Fruit fly (Drosophila melanogaster) whole organism, embryonic: ENCODE measurements around the gene CG32452.

Experiments used
- BEAF-32 ChIP-seq: fragments of 200-800 bp; sonication (Bioruptor generic); optimal IDR thresholded peaks from 3 replicates; lab custom pipeline; 2017; ENCODE audit warnings: missing biosample characterization, missing genetic modification characterization, mild to moderate bottlenecking, moderate library complexity, missing genetic modification reagents
- C15 ChIP-seq: fragments of 200-800 bp; sonication (Bioruptor generic); IDR thresholded peaks from 3 replicates; pipeline ENCODE4 v1.3.6; 2022; ENCODE audit warnings: missing biosample characterization, missing genetic modification characterization
- CG10147 ChIP-seq: fragments of 200-800 bp; sonication (Bioruptor generic); optimal IDR thresholded peaks from 2 replicates; lab custom pipeline; 2019; ENCODE audit warnings: missing biosample characterization, mild to moderate bottlenecking, missing genetic modification characterization, moderate library complexity
- CG10543 ChIP-seq: fragments of 200-800 bp; sonication (Bioruptor generic); optimal IDR thresholded peaks from 3 replicates; lab custom pipeline; 2017; ENCODE audit warnings: missing biosample characterization, mild to moderate bottlenecking, missing genetic modification characterization, moderate library complexity
- CG11456 ChIP-seq: fragments of 200-800 bp; sonication (Bioruptor generic); IDR thresholded peaks from 3 replicates; pipeline ENCODE4 v1.3.6; 2022; ENCODE audit warnings: missing biosample characterization, missing genetic modification characterization
- CG12155 ChIP-seq: fragments of 200-800 bp; sonication (Bioruptor generic); optimal IDR thresholded peaks from 3 replicates; lab custom pipeline; 2016; ENCODE audit warnings: missing biosample characterization, missing genetic modification characterization
- CG12391 ChIP-seq: fragments of 200-800 bp; sonication (Bioruptor generic); optimal IDR thresholded peaks from 3 replicates; lab custom pipeline; 2018; ENCODE audit warnings: missing biosample characterization, mild to moderate bottlenecking, missing genetic modification characterization, moderate library complexity
- CG12744 ChIP-seq: fragments of 200-800 bp; sonication (Bioruptor generic); optimal IDR thresholded peaks from 2 replicates; lab custom pipeline; 2016; ENCODE audit warnings: missing biosample characterization, missing genetic modification characterization
- CG12769 ChIP-seq: fragments of 200-800 bp; sonication (Bioruptor generic); optimal IDR thresholded peaks from 2 replicates; lab custom pipeline; 2019; ENCODE audit warnings: missing biosample characterization, mild to moderate bottlenecking, missing genetic modification characterization, moderate library complexity
- CG13296 ChIP-seq: fragments of 200-800 bp; sonication (Bioruptor generic); optimal IDR thresholded peaks from 3 replicates; lab custom pipeline; 2018; ENCODE audit warnings: missing biosample characterization, mild to moderate bottlenecking, missing genetic modification characterization
- CG17359 ChIP-seq: fragments of 200-800 bp; sonication (Bioruptor generic); optimal IDR thresholded peaks from 3 replicates; lab custom pipeline; 2018; ENCODE audit warnings: missing biosample characterization, mild to moderate bottlenecking, missing genetic modification characterization, moderate library complexity
- CG17802 ChIP-seq: fragments of 200-800 bp; sonication (Bioruptor generic); optimal IDR thresholded peaks from 2 replicates; lab custom pipeline; 2018; ENCODE audit warnings: missing biosample characterization, mild to moderate bottlenecking, missing genetic modification characterization, moderate library complexity
- CG1792 ChIP-seq: fragments of 200-800 bp; sonication (Bioruptor generic); optimal IDR thresholded peaks from 2 replicates; lab custom pipeline; 2016; ENCODE audit warnings: missing biosample characterization, missing genetic modification characterization
- CG31224 ChIP-seq: fragments of 200-800 bp; sonication (Bioruptor generic); IDR thresholded peaks from 2 replicates; pipeline ENCODE4 v1.3.6; 2022; ENCODE audit warnings: missing biosample characterization, missing genetic modification characterization
- CG31441 ChIP-seq: fragments of 200-800 bp; sonication (Bioruptor generic); IDR thresholded peaks from 2 replicates; pipeline ENCODE4 v1.3.6; 2022; ENCODE audit warnings: missing biosample characterization, missing genetic modification characterization
- CG6272 ChIP-seq: fragments of 200-800 bp; sonication (Bioruptor generic); IDR thresholded peaks from 2 replicates; pipeline ENCODE4 v1.3.6; 2022; ENCODE audit warnings: missing biosample characterization, missing genetic modification characterization
- CG7987 ChIP-seq: fragments of 200-800 bp; sonication (Bioruptor generic); optimal IDR thresholded peaks from 2 replicates; lab custom pipeline; 2018; ENCODE audit warnings: missing biosample characterization, mild to moderate bottlenecking, missing genetic modification characterization, moderate library complexity
- CG8290 ChIP-seq, 3 experiments: fragments of 200-800 bp; sonication (Bioruptor generic); optimal IDR thresholded peaks; 2 replicates each; lab custom pipeline; 2016 to 2019; ENCODE audit warnings: missing biosample characterization in 3 of 3, missing genetic modification characterization in 3 of 3, mild to moderate bottlenecking in 2 of 3, moderate library complexity in 1 of 3
- Deaf1 ChIP-seq: fragments of 200-800 bp; optimal IDR thresholded peaks from 3 replicates; lab custom pipeline; 2019; ENCODE audit warnings: missing biosample characterization, mild to moderate bottlenecking, missing genetic modification characterization, moderate library complexity
- Doc2 ChIP-seq: fragments of 200-800 bp; sonication (Bioruptor generic); IDR thresholded peaks from 2 replicates; pipeline ENCODE4 v1.3.6; 2022; ENCODE audit warnings: missing biosample characterization, missing genetic modification characterization
- Ets65A ChIP-seq: fragments of 200-800 bp; sonication (Bioruptor generic); peaks from one replicate; lab custom pipeline; 2016; ENCODE audit warnings: missing biosample characterization, missing genetic modification characterization
- Fer2 ChIP-seq: fragments of 200-800 bp; sonication (Bioruptor generic); optimal IDR thresholded peaks from 2 replicates; lab custom pipeline; 2018; ENCODE audit warnings: missing biosample characterization, mild to moderate bottlenecking, missing genetic modification characterization, moderate library complexity
- Hr78 ChIP-seq, 2 experiments: fragments of 200-800 bp in 1 of 2; fragments of >200 bp in 1 of 2; sonication (Bioruptor generic) in 1 of 2; optimal IDR thresholded peaks; 2 replicates each; lab custom pipeline; 2017 to 2019; ENCODE audit warnings: missing biosample characterization in 2 of 2, missing genetic modification characterization in 2 of 2, mild to moderate bottlenecking in 1 of 2, moderate library complexity in 1 of 2
- Meics ChIP-seq: fragments of 200-800 bp; sonication (Bioruptor generic); optimal IDR thresholded peaks from 2 replicates; lab custom pipeline; 2017; ENCODE audit warnings: missing biosample characterization, mild to moderate bottlenecking, missing genetic modification characterization
- NK7.1 ChIP-seq: fragments of 200-800 bp; sonication (Bioruptor generic); optimal IDR thresholded peaks from 3 replicates; lab custom pipeline; 2016; ENCODE audit warnings: missing biosample characterization, missing genetic modification characterization
- Opbp ChIP-seq: fragments of 200-800 bp; sonication (Bioruptor generic); IDR thresholded peaks from 3 replicates; pipeline ENCODE4 v1.3.6; 2022; ENCODE audit warnings: missing biosample characterization, missing genetic modification characterization; ENCODE audit not compliant: partially characterized antibody
- PHDP ChIP-seq: fragments of 200-800 bp; sonication (Bioruptor generic); optimal IDR thresholded peaks from 3 replicates; lab custom pipeline; 2018; ENCODE audit warnings: missing biosample characterization, mild to moderate bottlenecking, missing genetic modification characterization, moderate library complexity
- ac ChIP-seq: fragments of 200-800 bp; sonication (Bioruptor generic); optimal IDR thresholded peaks from 3 replicates; lab custom pipeline; 2017; ENCODE audit warnings: missing biosample characterization, mild to moderate bottlenecking, missing genetic modification characterization
- ap ChIP-seq: fragments of 200-800 bp; sonication (Bioruptor generic); IDR thresholded peaks from 2 replicates; pipeline ENCODE4 v1.3.6; 2022; ENCODE audit warnings: missing biosample characterization, missing genetic modification characterization
- bowl ChIP-seq: fragments of 200-800 bp; sonication (Bioruptor generic); IDR thresholded peaks from 2 replicates; pipeline ENCODE4 v1.3.6; 2022; ENCODE audit warnings: missing biosample characterization, missing genetic modification characterization
- bsh ChIP-seq, 2 experiments: fragments of 200-800 bp; sonication (Bioruptor generic); optimal IDR thresholded peaks; 2 replicates each; lab custom pipeline; 2017 to 2018; ENCODE audit warnings: mild to moderate bottlenecking in 2 of 2, missing biosample characterization in 2 of 2, missing genetic modification characterization in 2 of 2, moderate library complexity in 1 of 2
- cato ChIP-seq: fragments of 200-800 bp; sonication (Bioruptor generic); optimal IDR thresholded peaks from 2 replicates; lab custom pipeline; 2016; ENCODE audit warnings: missing biosample characterization, missing genetic modification characterization, borderline replicate concordance
- crp ChIP-seq, 2 experiments: fragments of 200-800 bp; sonication (Bioruptor generic); optimal IDR thresholded peaks; 2 replicates in 1 of 2; 3 replicates in 1 of 2; lab custom pipeline; 2017; ENCODE audit warnings: missing biosample characterization in 2 of 2, missing genetic modification characterization in 2 of 2, mild to moderate bottlenecking in 1 of 2, moderate library complexity in 1 of 2
- emc ChIP-seq: fragments of 200-800 bp; sonication (Bioruptor generic); optimal IDR thresholded peaks from 2 replicates; lab custom pipeline; 2016; ENCODE audit warnings: missing biosample characterization, missing genetic modification characterization
- fru ChIP-seq: fragments of >200 bp; optimal IDR thresholded peaks from 2 replicates; lab custom pipeline; 2017
- gce ChIP-seq: fragments of 200-800 bp; sonication (Bioruptor generic); IDR thresholded peaks from 3 replicates; pipeline ENCODE4 v1.3.6; 2022; ENCODE audit warnings: missing biosample characterization, missing genetic modification characterization
- gcm ChIP-seq: fragments of 200-800 bp; sonication (Bioruptor generic); optimal IDR thresholded peaks from 2 replicates; lab custom pipeline; 2019; ENCODE audit warnings: missing biosample characterization, mild to moderate bottlenecking, missing genetic modification characterization, moderate library complexity
- h ChIP-seq: fragments of >200 bp; optimal IDR thresholded peaks from 2 replicates; lab custom pipeline; 2017
- ind ChIP-seq: fragments of 200-800 bp; sonication (Bioruptor generic); optimal IDR thresholded peaks from 3 replicates; lab custom pipeline; 2016; ENCODE audit warnings: missing biosample characterization, missing genetic modification characterization
- jigr1 ChIP-seq: fragments of 200-800 bp; sonication (Bioruptor generic); IDR thresholded peaks from 3 replicates; pipeline ENCODE4 v1.3.6; 2022; ENCODE audit warnings: missing biosample characterization, missing genetic modification characterization
- nmo ChIP-seq: fragments of 200-800 bp; sonication (Bioruptor generic); optimal IDR thresholded peaks from 2 replicates; lab custom pipeline; 2018; ENCODE audit warnings: missing biosample characterization, mild to moderate bottlenecking, missing genetic modification characterization, moderate library complexity
- schlank ChIP-seq: fragments of 200-800 bp; sonication (Bioruptor generic); optimal IDR thresholded peaks from 2 replicates; lab custom pipeline; 2018; ENCODE audit warnings: missing biosample characterization, mild to moderate bottlenecking, missing genetic modification characterization
- sens ChIP-seq: fragments of 200-800 bp; sonication (Bioruptor generic); peaks from one replicate; lab custom pipeline; 2016; ENCODE audit warnings: missing biosample characterization, missing genetic modification characterization
- sens-2 ChIP-seq: fragments of 200-800 bp; sonication (Bioruptor generic); IDR thresholded peaks from 2 replicates; pipeline ENCODE4 v1.3.6; 2022; ENCODE audit warnings: missing biosample characterization, missing genetic modification characterization
- tgo ChIP-seq: fragments of 200-800 bp; sonication (Bioruptor generic); IDR thresholded peaks from 3 replicates; pipeline ENCODE4 v1.3.6; 2022; ENCODE audit warnings: missing biosample characterization, missing genetic modification characterization
- tin ChIP-seq: fragments of 200-800 bp; sonication (Bioruptor generic); optimal IDR thresholded peaks from 3 replicates; lab custom pipeline; 2016; ENCODE audit warnings: missing biosample characterization, missing genetic modification characterization
- twi ChIP-seq: fragments of 200-800 bp; optimal IDR thresholded peaks from 2 replicates; lab custom pipeline; 2019; ENCODE audit warnings: missing biosample characterization, mild to moderate bottlenecking, missing genetic modification characterization, moderate library complexity
- wor ChIP-seq: fragments of 200-800 bp; sonication (Bioruptor generic); IDR thresholded peaks from 2 replicates; pipeline ENCODE4 v1.3.6; 2022; ENCODE audit warnings: missing biosample characterization, missing genetic modification characterization
- zf30C ChIP-seq: fragments of 200-800 bp; sonication (Bioruptor generic); optimal IDR thresholded peaks from 3 replicates; lab custom pipeline; 2018; ENCODE audit warnings: missing biosample characterization, mild to moderate bottlenecking, missing genetic modification characterization

CG32452 gene

dm6 chr3L:22741389-22742120, 24.0 kb downstream of the CG32452 start, which contains the start of gene CG7369 (continued):
- peak; percentile 55 for TF ChIP-seq gcm (GFP tag; lab: Kevin White, UChicago)
- TF ChIP-seq CG17359 (tag; lab: Kevin White, UChicago), result peak; percentile 65
- TF ChIP-seq h (lab: Kevin White, UChicago), result no peak
- TF ChIP-seq schlank, result peak; percentile 61
- no peak for TF ChIP-seq bowl (GFP tag; lab: Robert Waterston, UW)
- TF ChIP-seq ind, result peak; percentile 90
- TF ChIP-seq crp (GFP tag; optimal IDR thresholded peaks at IDR 0.05; lab: Kevin White, UChicago), result peak; percentile 34 to 81
- TF ChIP-seq CG6272, result peak; percentile 75
- peak; percentile 89 for TF ChIP-seq nmo
- peak; percentile 91 for TF ChIP-seq CG10543 (GFP tag; lab: Kevin White, UChicago)
- peak; percentile 82 for TF ChIP-seq CG10147 (GFP tag; lab: Kevin White, UChicago)
- peak; percentile 85 for TF ChIP-seq CG11456
- TF ChIP-seq CG12769 (tag; lab: Kevin White, UChicago), result peak; percentile 51
- no peak for TF ChIP-seq C15 (GFP tag; lab: Robert Waterston, UW)
- no peak for TF ChIP-seq gce
- peak; percentile 32 to 54 for TF ChIP-seq bsh (GFP tag; optimal IDR thresholded peaks at IDR 0.05; lab: Kevin White, UChicago)
- TF ChIP-seq jigr1 (GFP tag; lab: Robert Waterston, UW), result peak; percentile 68; the same call in 1 of the 3 replicates
- peak; percentile 55 for TF ChIP-seq CG31224 (GFP tag; lab: Robert Waterston, UW)
- peak; percentile 67 for TF ChIP-seq CG1792
- TF ChIP-seq ap (GFP tag; lab: Robert Waterston, UW), result peak; percentile 47
- peak; percentile 71 for TF ChIP-seq CG13296
- peak; percentile 32 for TF ChIP-seq NK7.1 (GFP tag; lab: Kevin White, UChicago)
- TF ChIP-seq tgo (GFP tag; lab: Robert Waterston, UW), result peak; percentile 71
- TF ChIP-seq twi, result peak; percentile 63
- TF ChIP-seq PHDP (tag; lab: Kevin White, UChicago), result peak; percentile 66
- peak; percentile 90 for TF ChIP-seq CG12155 (GFP tag; lab: Kevin White, UChicago)
- TF ChIP-seq Ets65A (GFP tag; lab: Kevin White, UChicago), result peak; percentile 98
- TF ChIP-seq emc (GFP tag; lab: Kevin White, UChicago), result peak; percentile 14
- peak; percentile 89 for TF ChIP-seq tin (GFP tag; lab: Kevin White, UChicago)
- peak; percentile 53; the same call in 2 of the 3 replicates for TF ChIP-seq Opbp (GFP tag; lab: Robert Waterston, UW)
- peak; percentile 63 for TF ChIP-seq wor
- peak; percentile 21 for TF ChIP-seq CG17802 (tag; lab: Kevin White, UChicago)
- no peak for TF ChIP-seq ac (GFP tag; lab: Kevin White, UChicago)
- TF ChIP-seq Meics (GFP tag; lab: Kevin White, UChicago), result peak; percentile 84
- peak; percentile 91 for TF ChIP-seq BEAF-32 (GFP tag; lab: Kevin White, UChicago)
- peak; percentile 87 for TF ChIP-seq CG12391 (tag; lab: Kevin White, UChicago)
- TF ChIP-seq CG12744 (GFP tag; lab: Kevin White, UChicago), result peak; percentile 26
- TF ChIP-seq Deaf1, result peak; percentile 56
- peak; percentile 55; the same call in 1 of the 2 replicates for TF ChIP-seq Doc2 (GFP tag; lab: Robert Waterston, UW)
- peak; percentile 86 for TF ChIP-seq CG8290 (GFP tag; optimal IDR thresholded peaks at IDR 0.05; lab: Kevin White, UChicago)
- peak; percentile 85 to 86 for TF ChIP-seq CG8290 (tag; optimal IDR thresholded peaks at IDR 0.05; lab: Kevin White, UChicago)
- TF ChIP-seq cato (GFP tag; lab: Kevin White, UChicago), result peak; percentile 78
- TF ChIP-seq zf30C, result no peak
- peak in 1 of 2 experiments; percentile 11 for TF ChIP-seq Hr78 (GFP tag; optimal IDR thresholded peaks at IDR 0.05; lab: Kevin White, UChicago)
- peak; percentile 38 for TF ChIP-seq CG7987
- TF ChIP-seq Fer2 (tag; lab: Kevin White, UChicago), result peak; percentile 70
- TF ChIP-seq sens-2 (GFP tag; lab: Robert Waterston, UW), result peak; percentile 26; the same call in 1 of the 2 replicates
- peak; percentile 78 for TF ChIP-seq CG31441 (GFP tag; lab: Robert Waterston, UW)
- no peak for TF ChIP-seq fru (lab: Kevin White, UChicago)
- TF ChIP-seq sens, result peak; percentile 96
